Fruit fly (Drosophila melanogaster) whole organism, embryonic: Measurements from ENCODE around the gene yellow-e2.

ENCODE experiments used
- C15 ChIP-seq: fragments of 200-800 bp; sonication (Bioruptor generic); IDR thresholded peaks from 3 replicates; pipeline ENCODE4 v1.3.6; 2022; ENCODE audit warnings: missing biosample characterization, missing genetic modification characterization
- CG10366 ChIP-seq: fragments of 200-800 bp; sonication (Bioruptor generic); IDR thresholded peaks from 2 replicates; pipeline ENCODE4 v1.3.6; 2022; ENCODE audit warnings: missing biosample characterization, missing genetic modification characterization
- CG10979 ChIP-seq: fragments of 200-800 bp; sonication (Bioruptor generic); optimal IDR thresholded peaks from 2 replicates; lab custom pipeline; 2018; ENCODE audit warnings: missing biosample characterization, mild to moderate bottlenecking, missing genetic modification characterization, moderate library complexity
- CG11247 ChIP-seq: fragments of 200-800 bp; sonication (Bioruptor generic); IDR thresholded peaks from 2 replicates; pipeline ENCODE4 v1.3.6; 2022; ENCODE audit warnings: missing biosample characterization, missing genetic modification characterization
- CG11696 ChIP-seq: fragments of 200-800 bp; sonication (Bioruptor generic); IDR thresholded peaks from 2 replicates; pipeline ENCODE4 v1.3.6; 2022; ENCODE audit warnings: missing biosample characterization, missing genetic modification characterization
- CG13296 ChIP-seq: fragments of 200-800 bp; sonication (Bioruptor generic); optimal IDR thresholded peaks from 3 replicates; lab custom pipeline; 2018; ENCODE audit warnings: missing biosample characterization, mild to moderate bottlenecking, missing genetic modification characterization
- CG14441 ChIP-seq: fragments of 200-800 bp; sonication (Bioruptor generic); IDR thresholded peaks from 2 replicates; pipeline ENCODE4 v1.3.6; 2022; ENCODE audit warnings: missing biosample characterization, missing genetic modification characterization
- CG15011 ChIP-seq: fragments of 200-800 bp; sonication (Bioruptor generic); optimal IDR thresholded peaks from 3 replicates; lab custom pipeline; 2018; ENCODE audit warnings: missing biosample characterization, mild to moderate bottlenecking, missing genetic modification characterization
- CG18262 ChIP-seq: fragments of 200-800 bp; optimal IDR thresholded peaks from 3 replicates; lab custom pipeline; 2019; ENCODE audit warnings: missing biosample characterization, mild to moderate bottlenecking, missing genetic modification characterization, moderate library complexity
- CG18619 ChIP-seq: fragments of 200-800 bp; sonication (Bioruptor generic); optimal IDR thresholded peaks from 3 replicates; lab custom pipeline; 2017; ENCODE audit warnings: missing biosample characterization, mild to moderate bottlenecking, missing genetic modification characterization
- CG2678 ChIP-seq: fragments of 200-800 bp; sonication (Bioruptor generic); optimal IDR thresholded peaks from 3 replicates; lab custom pipeline; 2019; ENCODE audit warnings: missing biosample characterization, mild to moderate bottlenecking, missing genetic modification characterization, moderate library complexity
- CG31224 ChIP-seq: fragments of 200-800 bp; sonication (Bioruptor generic); IDR thresholded peaks from 2 replicates; pipeline ENCODE4 v1.3.6; 2022; ENCODE audit warnings: missing biosample characterization, missing genetic modification characterization
- CG32767 ChIP-seq: fragments of 200-800 bp; sonication (Bioruptor generic); IDR thresholded peaks from 2 replicates; pipeline ENCODE4 v1.3.6; 2022; ENCODE audit warnings: missing biosample characterization, missing genetic modification characterization
- CG3281 ChIP-seq: fragments of 200-800 bp; sonication (Bioruptor generic); optimal IDR thresholded peaks from 3 replicates; lab custom pipeline; 2017; ENCODE audit warnings: missing biosample characterization, mild to moderate bottlenecking, missing genetic modification characterization
- CG6791 ChIP-seq: fragments of 200-800 bp; sonication (Bioruptor generic); IDR thresholded peaks from 3 replicates; pipeline ENCODE4 v1.3.6; 2022; ENCODE audit warnings: missing biosample characterization, missing genetic modification characterization; ENCODE audit not compliant: partially characterized antibody
- CG7357 ChIP-seq: fragments of 200-800 bp; sonication (Bioruptor generic); IDR thresholded peaks from 3 replicates; pipeline ENCODE4 v1.3.6; 2022; ENCODE audit warnings: missing biosample characterization, missing genetic modification characterization
- CG8089 ChIP-seq: fragments of 200-800 bp; sonication (Bioruptor generic); optimal IDR thresholded peaks from 3 replicates; lab custom pipeline; 2016; ENCODE audit warnings: missing biosample characterization, missing genetic modification characterization
- CG8478 ChIP-seq: fragments of >200 bp; optimal IDR thresholded peaks from 2 replicates; lab custom pipeline; 2018
- CG8765 ChIP-seq: fragments of 200-800 bp; sonication (Bioruptor generic); IDR thresholded peaks from 2 replicates; pipeline ENCODE4 v1.3.6; 2022; ENCODE audit warnings: missing biosample characterization, missing genetic modification characterization
- CG9215 ChIP-seq: fragments of 200-800 bp; sonication (Bioruptor generic); IDR thresholded peaks from 2 replicates; pipeline ENCODE4 v1.3.6; 2022; ENCODE audit warnings: missing biosample characterization, missing genetic modification characterization
- Camta ChIP-seq: fragments of 200-800 bp; sonication (Bioruptor generic); optimal IDR thresholded peaks from 2 replicates; lab custom pipeline; 2016; ENCODE audit warnings: missing biosample characterization, missing genetic modification characterization
- CoRest ChIP-seq: fragments of 200-800 bp; sonication (Bioruptor generic); optimal IDR thresholded peaks from 3 replicates; lab custom pipeline; 2018; ENCODE audit warnings: missing biosample characterization, mild to moderate bottlenecking, missing genetic modification characterization, moderate library complexity
- Dad ChIP-seq: fragments of 200-800 bp; sonication (Bioruptor generic); optimal IDR thresholded peaks from 3 replicates; lab custom pipeline; 2016; ENCODE audit warnings: missing biosample characterization, missing genetic modification characterization
- ERR ChIP-seq: fragments of 200-800 bp; sonication (Bioruptor generic); optimal IDR thresholded peaks from 2 replicates; lab custom pipeline; 2016; ENCODE audit warnings: missing biosample characterization, missing genetic modification characterization
- Elba2 ChIP-seq: fragments of 200-800 bp; sonication (Bioruptor generic); optimal IDR thresholded peaks from 3 replicates; lab custom pipeline; 2016; ENCODE audit warnings: missing biosample characterization, missing genetic modification characterization
- Gug ChIP-seq: fragments of 200-800 bp; sonication (Bioruptor generic); IDR thresholded peaks from 4 replicates; pipeline ENCODE4 v1.3.6; 2022; ENCODE audit warnings: missing biosample characterization, missing genetic modification characterization
- Hmr ChIP-seq: fragments of 200-800 bp; sonication (Bioruptor generic); optimal IDR thresholded peaks from 3 replicates; lab custom pipeline; 2017; ENCODE audit warnings: mild to moderate bottlenecking, missing biosample characterization, missing genetic modification reagents, missing genetic modification characterization
- Hr39 ChIP-seq: fragments of >200 bp; optimal IDR thresholded peaks from 2 replicates; lab custom pipeline; 2017
- Hr78 ChIP-seq, 2 experiments: fragments of 200-800 bp in 1 of 2; fragments of >200 bp in 1 of 2; sonication (Bioruptor generic) in 1 of 2; optimal IDR thresholded peaks; 2 replicates each; lab custom pipeline; 2017 to 2019; ENCODE audit warnings: missing biosample characterization in 2 of 2, missing genetic modification characterization in 2 of 2, mild to moderate bottlenecking in 1 of 2, moderate library complexity in 1 of 2
- Oaz ChIP-seq: fragments of 200-800 bp; sonication (Bioruptor generic); IDR thresholded peaks from 2 replicates; pipeline ENCODE4 v1.3.6; 2022; ENCODE audit warnings: missing biosample characterization, missing genetic modification characterization
- Optix ChIP-seq: fragments of 200-800 bp; sonication (Bioruptor generic); IDR thresholded peaks from 3 replicates; pipeline ENCODE4 v1.3.6; 2022; ENCODE audit warnings: missing biosample characterization, missing genetic modification characterization
- Six4 ChIP-seq: fragments of 200-800 bp; sonication (Bioruptor generic); optimal IDR thresholded peaks from 2 replicates; lab custom pipeline; 2016; ENCODE audit warnings: missing biosample characterization, missing genetic modification characterization
- Xbp1 ChIP-seq: fragments of 200-800 bp; sonication (Bioruptor generic); optimal IDR thresholded peaks from 3 replicates; lab custom pipeline; 2016; ENCODE audit warnings: missing biosample characterization, mild to moderate bottlenecking, missing genetic modification characterization
- az2 ChIP-seq: fragments of 200-800 bp; sonication (Bioruptor generic); optimal IDR thresholded peaks from 3 replicates; lab custom pipeline; 2016; ENCODE audit warnings: missing biosample characterization, missing genetic modification characterization
- caup ChIP-seq: fragments of 200-800 bp; sonication (Bioruptor generic); optimal IDR thresholded peaks from 3 replicates; lab custom pipeline; 2017; ENCODE audit warnings: missing biosample characterization, mild to moderate bottlenecking, missing genetic modification characterization, moderate library complexity; ENCODE audit not compliant: severe bottlenecking
- crp ChIP-seq, 2 experiments: fragments of 200-800 bp; sonication (Bioruptor generic); optimal IDR thresholded peaks; 2 replicates in 1 of 2; 3 replicates in 1 of 2; lab custom pipeline; 2017; ENCODE audit warnings: missing biosample characterization in 2 of 2, missing genetic modification characterization in 2 of 2, mild to moderate bottlenecking in 1 of 2, moderate library complexity in 1 of 2
- dpn ChIP-seq, 2 experiments: fragments of 200-800 bp; sonication (Bioruptor generic); optimal IDR thresholded peaks; 3 replicates each; lab custom pipeline; 2016; ENCODE audit warnings: missing biosample characterization in 2 of 2, missing genetic modification characterization in 2 of 2
- gcm ChIP-seq: fragments of 200-800 bp; sonication (Bioruptor generic); optimal IDR thresholded peaks from 2 replicates; lab custom pipeline; 2019; ENCODE audit warnings: missing biosample characterization, mild to moderate bottlenecking, missing genetic modification characterization, moderate library complexity
- hb ChIP-seq: fragments of 200-800 bp; sonication (Bioruptor generic); IDR thresholded peaks from 3 replicates; pipeline ENCODE4 v1.3.6; 2022; ENCODE audit warnings: missing biosample characterization, missing genetic modification characterization; ENCODE audit not compliant: partially characterized antibody
- her ChIP-seq: fragments of 200-800 bp; sonication (Bioruptor generic); optimal IDR thresholded peaks from 2 replicates; lab custom pipeline; 2016; ENCODE audit warnings: missing biosample characterization, missing genetic modification characterization
- kay ChIP-seq: fragments of 200-800 bp; sonication (Bioruptor generic); optimal IDR thresholded peaks from 2 replicates; lab custom pipeline; 2016; ENCODE audit warnings: missing biosample characterization, missing genetic modification characterization
- lab ChIP-seq: fragments of 200-800 bp; sonication (Bioruptor generic); optimal IDR thresholded peaks from 3 replicates; lab custom pipeline; 2017; ENCODE audit warnings: missing biosample characterization, missing genetic modification characterization, mild to moderate bottlenecking, moderate library complexity, missing genetic modification reagents
- mld ChIP-seq: fragments of 200-800 bp; sonication (Bioruptor generic); IDR thresholded peaks from 3 replicates; pipeline ENCODE4 v1.3.6; 2022; ENCODE audit warnings: missing biosample characterization, missing genetic modification characterization; ENCODE audit not compliant: partially characterized antibody
- nom ChIP-seq: fragments of 200-800 bp; sonication (Bioruptor generic); optimal IDR thresholded peaks from 2 replicates; lab custom pipeline; 2017; ENCODE audit warnings: missing biosample characterization, missing genetic modification characterization, mild to moderate bottlenecking, moderate library complexity, missing genetic modification reagents
- oc ChIP-seq: fragments of 200-800 bp; sonication (Bioruptor generic); optimal IDR thresholded peaks from 2 replicates; lab custom pipeline; 2018; ENCODE audit warnings: missing biosample characterization, mild to moderate bottlenecking, missing genetic modification characterization, moderate library complexity
- otp ChIP-seq: fragments of 200-800 bp; sonication (Bioruptor generic); IDR thresholded peaks from 3 replicates; pipeline ENCODE4, ENCODE4 v1.3.6; 2022; ENCODE audit warnings: missing biosample characterization, missing genetic modification characterization
- pan ChIP-seq, 4 experiments: fragments of >200 bp in 3 of 4; fragments of 200-800 bp in 1 of 4; sonication (Bioruptor generic) in 1 of 4; optimal IDR thresholded peaks in 3 of 4; IDR thresholded peaks in 1 of 4; 2 replicates each; pipeline versions ENCODE4 v1.3.6 to Lab custom; 2017 to 2022; ENCODE audit warnings: missing biosample characterization in 2 of 4, missing genetic modification characterization in 2 of 4, mixed read lengths in 1 of 4
- peb ChIP-seq: fragments of 200-800 bp; sonication (Bioruptor generic); IDR thresholded peaks from 2 replicates; pipeline ENCODE4 v1.3.6; 2022; ENCODE audit warnings: missing biosample characterization, missing genetic modification characterization
- tio ChIP-seq: fragments of 200-800 bp; sonication (Bioruptor generic); optimal IDR thresholded peaks from 2 replicates; lab custom pipeline; 2017; ENCODE audit warnings: missing biosample characterization, missing genetic modification characterization, inconsistent platforms
- toy ChIP-seq: fragments of 200-800 bp; sonication (Bioruptor generic); IDR thresholded peaks from 2 replicates; pipeline ENCODE4 v1.3.6; 2022; ENCODE audit warnings: missing biosample characterization, missing genetic modification characterization

The yellow-e2 gene

dm6 chr3R:13425470-13426033 is 18.8 kb upstream of the yellow-e2 start, which contains the start of gene Act87E (continued):
- no peak for TF ChIP-seq Dad
- TF ChIP-seq hb (GFP tag; lab: Robert Waterston, UW), result no peak
- TF ChIP-seq ERR (GFP tag; lab: Kevin White, UChicago), result no peak
- TF ChIP-seq CG8765 (GFP tag; lab: Robert Waterston, UW), result no peak
- 0 out of 2 replicates have a peak, but pooled peaks have one; percentile 18 for TF ChIP-seq CG11247
- TF ChIP-seq CG18619 (GFP tag; lab: Kevin White, UChicago), result peak; percentile 59
- no peak for TF ChIP-seq her
- TF ChIP-seq CG13296 (GFP tag; lab: Kevin White, UChicago), result peak; percentile 62
- TF ChIP-seq CoRest (tag; lab: Kevin White, UChicago), result peak; percentile 83
- peak; percentile 40 for TF ChIP-seq Six4 (GFP tag; lab: Kevin White, UChicago)
- peak in 1 of 2 experiments; percentile 41 for TF ChIP-seq dpn (GFP tag; optimal IDR thresholded peaks at IDR 0.05; lab: Kevin White, UChicago)
- no peak for TF ChIP-seq mld (GFP tag; lab: Robert Waterston, UW)
- peak; percentile 9 for TF ChIP-seq CG15011 (GFP tag; lab: Kevin White, UChicago)
- peak; percentile 60 for TF ChIP-seq gcm (GFP tag; lab: Kevin White, UChicago)
- TF ChIP-seq crp (GFP tag; optimal IDR thresholded peaks at IDR 0.05; lab: Kevin White, UChicago), result no peak
- no peak for TF ChIP-seq Hr39
- TF ChIP-seq otp (GFP tag; lab: Robert Waterston, UW), result no peak
- TF ChIP-seq Hmr, result peak; percentile 18
- TF ChIP-seq Hr78 (GFP tag; optimal IDR thresholded peaks at IDR 0.05; lab: Kevin White, UChicago), result peak in 1 of 2 experiments; percentile 60
- TF ChIP-seq CG8478 (lab: Kevin White, UChicago), result no peak
- TF ChIP-seq CG32767 (GFP tag; lab: Robert Waterston, UW), result no peak
- no peak for TF ChIP-seq Optix (GFP tag; lab: Robert Waterston, UW)
- TF ChIP-seq CG14441 (GFP tag; lab: Robert Waterston, UW), result no peak
- peak; percentile 87 for TF ChIP-seq CG2678 (tag; lab: Kevin White, UChicago)
- 0 out of 2 replicates have a peak, but pooled peaks have one; percentile 38 for TF ChIP-seq CG9215 (GFP tag; lab: Robert Waterston, UW)
- no peak for TF ChIP-seq CG11696 (GFP tag; lab: Robert Waterston, UW)
- no peak for TF ChIP-seq CG8089 (GFP tag; lab: Kevin White, UChicago)
- TF ChIP-seq Oaz (GFP tag; lab: Robert Waterston, UW), result no peak
- TF ChIP-seq CG3281 (GFP tag; lab: Kevin White, UChicago), result peak; percentile 60
- no peak for TF ChIP-seq nom (GFP tag; lab: Kevin White, UChicago)
- TF ChIP-seq CG10979 (tag; lab: Kevin White, UChicago), result peak; percentile 89
- TF ChIP-seq toy, result no peak
- TF ChIP-seq caup (GFP tag; lab: Kevin White, UChicago), result no peak
- TF ChIP-seq kay (GFP tag; lab: Kevin White, UChicago), result no peak
- TF ChIP-seq pan (optimal IDR thresholded peaks at IDR 0.05; lab: Kevin White, UChicago), result no peak
- peak in 1 of 2 experiments; percentile 39 for TF ChIP-seq pan (GFP tag; optimal IDR thresholded peaks at IDR 0.05 in 1 of 2, IDR thresholded peaks at IDR 0.05 in 1 of 2)
- TF ChIP-seq C15 (GFP tag; lab: Robert Waterston, UW), result no peak
- no peak for TF ChIP-seq Gug (GFP tag; lab: Robert Waterston, UW)
- peak; percentile 65 for TF ChIP-seq tio (GFP tag; lab: Kevin White, UChicago)
- TF ChIP-seq Elba2 (GFP tag; lab: Kevin White, UChicago), result no peak
- 0 out of 2 replicates have a peak, but pooled peaks have one; percentile 8 for TF ChIP-seq CG31224
- TF ChIP-seq oc (tag; lab: Kevin White, UChicago), result peak; percentile 19
- no peak for TF ChIP-seq CG6791 (GFP tag; lab: Robert Waterston, UW)
- 0 out of 2 replicates have a peak, but pooled peaks have one; percentile 32 for TF ChIP-seq CG10366
- TF ChIP-seq CG7357 (GFP tag; lab: Robert Waterston, UW), result peak; percentile 62; the same call in 2 of the 3 replicates
- peak; percentile 40 for TF ChIP-seq az2 (GFP tag; lab: Kevin White, UChicago)
- TF ChIP-seq CG18262 (tag; lab: Kevin White, UChicago), result peak; percentile 90
- TF ChIP-seq peb (GFP tag; lab: Robert Waterston, UW), result no peak
- no peak for TF ChIP-seq Camta (GFP tag; lab: Kevin White, UChicago)
- peak; percentile 46 for TF ChIP-seq lab (GFP tag; lab: Kevin White, UChicago)
- TF ChIP-seq Xbp1 (GFP tag; lab: Kevin White, UChicago), result peak; percentile 52
